Fruit fly (Drosophila melanogaster): ENCODE results near the gene CG12155.

CG12155 gene

DNA sequence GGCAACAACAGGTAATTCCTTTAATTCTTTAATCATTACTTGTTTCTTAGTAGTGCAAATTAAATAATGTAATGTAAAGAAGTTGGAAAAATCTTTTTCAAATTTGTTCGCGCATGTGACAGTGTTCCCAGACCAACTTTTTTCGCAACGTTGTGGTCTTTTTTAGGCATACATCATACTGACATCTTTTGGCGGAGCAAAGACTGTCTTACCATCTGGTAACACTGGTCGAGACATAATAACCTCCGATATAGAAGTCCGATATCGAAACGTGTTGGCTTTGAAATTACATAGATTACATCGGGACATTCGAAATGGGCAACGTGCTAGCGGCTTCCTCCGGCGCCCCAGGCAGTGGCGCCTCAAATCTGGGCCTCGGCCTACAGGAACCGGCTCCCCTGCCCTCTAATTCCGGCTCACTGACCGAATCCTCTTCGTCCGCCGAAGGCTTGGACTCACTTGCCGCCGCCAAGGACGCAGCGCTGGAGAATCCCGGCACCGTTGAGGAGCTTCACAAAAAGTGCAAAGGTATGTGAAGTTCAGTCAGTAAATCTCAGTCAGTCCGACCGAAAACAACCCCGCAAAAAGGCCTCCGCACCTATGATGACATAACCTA lies 8.7 kb downstream of the CG12155 start (continued):
- TF ChIP-seq CG10431 (GFP tag; optimal IDR thresholded peaks at IDR 0.05) = no peak
- peak; percentile 81 for TF ChIP-seq Med (GFP tag)
- no peak for TF ChIP-seq CG18476 (GFP tag; optimal IDR thresholded peaks at IDR 0.05)
- no peak for TF ChIP-seq Hr51 (GFP tag; optimal IDR thresholded peaks at IDR 0.05)
- no peak for TF ChIP-seq kay (GFP tag; optimal IDR thresholded peaks at IDR 0.05)
- no peak for TF ChIP-seq Xrp1 (GFP tag; IDR thresholded peaks at IDR 0.05)
- no peak for TF ChIP-seq H15 (GFP tag; IDR thresholded peaks at IDR 0.05)
- TF ChIP-seq CG8359 (GFP tag; optimal IDR thresholded peaks at IDR 0.05; ENCODE audit: borderline replicate concordance) = no peak
- no peak for TF ChIP-seq run (tag; optimal IDR thresholded peaks at IDR 0.05)
- TF ChIP-seq p53 (GFP tag; optimal IDR thresholded peaks at IDR 0.05) = peak; percentile 17
- no peak for TF ChIP-seq sc (optimal IDR thresholded peaks at IDR 0.05)
- TF ChIP-seq sc (GFP tag; optimal IDR thresholded peaks at IDR 0.05) = no peak
- no peak for TF ChIP-seq az2 (GFP tag; optimal IDR thresholded peaks at IDR 0.05)
- TF ChIP-seq hb (GFP tag; IDR thresholded peaks at IDR 0.05; ENCODE audit: partially characterized antibody) = no peak
- peak; percentile 58 for TF ChIP-seq CG13287 (GFP tag; IDR thresholded peaks at IDR 0.05; ENCODE audit: partially characterized antibody)
- peak; percentile 39 for TF ChIP-seq YL-1 (GFP tag; optimal IDR thresholded peaks at IDR 0.05)
- no peak for TF ChIP-seq Hmr (GFP tag; optimal IDR thresholded peaks at IDR 0.05)
- TF ChIP-seq Ets97D (GFP tag; optimal IDR thresholded peaks at IDR 0.05) = peak; percentile 32
- TF ChIP-seq CG1792 (GFP tag; optimal IDR thresholded peaks at IDR 0.05) = no peak
- TF ChIP-seq vfl (GFP tag; optimal IDR thresholded peaks at IDR 0.05) = no peak
- TF ChIP-seq vnd (GFP tag; IDR thresholded peaks at IDR 0.05; ENCODE audit: partially characterized antibody) = no peak
- no peak for TF ChIP-seq cg (GFP tag; optimal IDR thresholded peaks at IDR 0.05)
- no peak for TF ChIP-seq yki (optimal IDR thresholded peaks at IDR 0.05)
- no peak for TF ChIP-seq CG14050 (GFP tag; IDR thresholded peaks at IDR 0.05)
- TF ChIP-seq CG1602 (GFP tag; optimal IDR thresholded peaks at IDR 0.05) = no peak
- peak; percentile 88 for TF ChIP-seq CG9797 (GFP tag; optimal IDR thresholded peaks at IDR 0.05)
- no peak for TF ChIP-seq fru (optimal IDR thresholded peaks at IDR 0.05)
- TF ChIP-seq Dek (tag; optimal IDR thresholded peaks at IDR 0.05) = no peak
- TF ChIP-seq gt (GFP tag; IDR thresholded peaks at IDR 0.05) = no peak
- TF ChIP-seq CG11456 (GFP tag; IDR thresholded peaks at IDR 0.05) = no peak
- no peak for TF ChIP-seq CG8281 (tag; optimal IDR thresholded peaks at IDR 0.05)
- no peak for TF ChIP-seq usp (GFP tag; optimal IDR thresholded peaks at IDR 0.05)
- no peak for TF ChIP-seq Ravus (GFP tag; IDR thresholded peaks at IDR 0.05)
- no peak for TF ChIP-seq CG6765 (GFP tag; optimal IDR thresholded peaks at IDR 0.05)
- TF ChIP-seq CG6254 (GFP tag; optimal IDR thresholded peaks at IDR 0.05) = no peak
- TF ChIP-seq CG30020 (tag; optimal IDR thresholded peaks at IDR 0.05) = no peak
- TF ChIP-seq Blimp-1 (GFP tag; optimal IDR thresholded peaks at IDR 0.05) = no peak
- TF ChIP-seq CG15696 (tag; optimal IDR thresholded peaks at IDR 0.05) = no peak
- no peak for TF ChIP-seq Oli (tag; optimal IDR thresholded peaks at IDR 0.05)
- TF ChIP-seq CG3847 (GFP tag; IDR thresholded peaks at IDR 0.05) = 0 out of 2 replicates have a peak, but pooled peaks have one; percentile 20
- no peak for TF ChIP-seq pum (GFP tag; optimal IDR thresholded peaks at IDR 0.05)
- TF ChIP-seq CG4617 (GFP tag; optimal IDR thresholded peaks at IDR 0.05; ENCODE audit: borderline replicate concordance) = peak; percentile 60
- no peak for TF ChIP-seq Jarid2 (GFP tag; optimal IDR thresholded peaks at IDR 0.05)
- TF ChIP-seq D19A (tag; optimal IDR thresholded peaks at IDR 0.05) = no peak
- no peak for TF ChIP-seq Awh (GFP tag; IDR thresholded peaks at IDR 0.05)
- TF ChIP-seq Dll (GFP tag; IDR thresholded peaks at IDR 0.05; ENCODE audit: partially characterized antibody) = 0 out of 4 replicates have a peak, but pooled peaks have one; percentile 41
- no peak for TF ChIP-seq NC2α (GFP tag; optimal IDR thresholded peaks at IDR 0.05)
- TF ChIP-seq rib (GFP tag; IDR thresholded peaks at IDR 0.05) = no peak
- TF ChIP-seq sob (GFP tag; IDR thresholded peaks at IDR 0.05) = no peak
- TF ChIP-seq CG8944 (GFP tag; optimal IDR thresholded peaks at IDR 0.05) = no peak
- no peak for TF ChIP-seq chinmo (GFP tag; IDR thresholded peaks at IDR 0.05; ENCODE audit: partially characterized antibody)

All from whole organism, embryonic.